Worm (Caenorhabditis elegans): ENCODE data around the gene spk-1.

DNA sequence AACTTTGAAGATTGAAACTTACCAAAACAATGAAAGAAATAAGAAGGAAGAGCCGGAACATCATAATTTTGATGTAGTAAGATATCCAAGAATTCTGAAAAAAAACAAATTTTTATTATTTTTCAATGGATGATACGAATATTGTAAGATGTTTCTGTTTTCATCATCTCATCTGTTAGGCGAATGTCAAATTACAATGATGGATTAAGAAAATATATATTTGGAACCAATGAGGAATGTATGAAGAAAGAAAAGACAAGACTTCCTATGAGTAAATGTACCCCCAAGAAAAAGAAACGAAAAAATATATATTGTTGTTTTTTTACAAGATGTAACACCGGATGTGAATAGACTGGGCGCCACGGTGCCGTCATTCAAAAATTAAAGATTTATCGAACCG, 30.1 kb upstream of the spk-1 start, which contains the start of gene T26G10.5:
- TF ChIP-seq ces-1 (GFP tag; optimal IDR thresholded peaks at IDR 0.05) (no peak), nhr-85 (tag) (no peak), elt-3 (tag; optimal IDR thresholded peaks at IDR 0.05) (no peak), mdl-1 (tag; optimal IDR thresholded peaks at IDR 0.05) (no peak), lin-13 (GFP tag; optimal IDR thresholded peaks at IDR 0.05) (no peak), snpc-4 (tag; optimal IDR thresholded peaks at IDR 0.05) (no peak), ztf-11 (tag; optimal IDR thresholded peaks at IDR 0.05) (no peak)

Measured in whole organism, L1 larva.